Worm (Caenorhabditis elegans): Measurements from ENCODE around the gene R05H5.3.

- no peak for TF ChIP-seq nhr-12 (tag; optimal IDR thresholded peaks at IDR 0.05)
- TF ChIP-seq ceh-28 (tag; optimal IDR thresholded peaks at IDR 0.05) = no peak
- TF ChIP-seq mdl-1 (tag; optimal IDR thresholded peaks at IDR 0.05) = no peak
- TF ChIP-seq ama-1 (optimal IDR thresholded peaks at IDR 0.05) = no peak
- no peak for TF ChIP-seq nhr-11 (tag; optimal IDR thresholded peaks at IDR 0.05)
- TF ChIP-seq snpc-4 (tag; optimal IDR thresholded peaks at IDR 0.05) = no peak
- TF ChIP-seq lin-15B (tag; optimal IDR thresholded peaks at IDR 0.05) = no peak
- no peak for TF ChIP-seq ceh-82 (tag; optimal IDR thresholded peaks at IDR 0.05)
- TF ChIP-seq egl-27 (tag; optimal IDR thresholded peaks at IDR 0.05) = no peak
- TF ChIP-seq fkh-10 (GFP tag; optimal IDR thresholded peaks at IDR 0.05) = no peak
- no peak for TF ChIP-seq nhr-28 (tag; optimal IDR thresholded peaks at IDR 0.05)
- no peak for TF ChIP-seq unc-39 (tag; optimal IDR thresholded peaks at IDR 0.05)
These were observed 33.5 kb downstream of the R05H5.3 start, which contains the start of gene T01E8.8 for ce11 chrII:10230972-10231371.
